Fruit fly (Drosophila melanogaster) whole organism, embryonic: ENCODE measurements around the gene CG2993.

ENCODE experiments used
- Blimp-1 ChIP-seq: fragments of 200-800 bp; sonication (Bioruptor generic); optimal IDR thresholded peaks from 3 replicates; lab custom pipeline; 2018; ENCODE audit warnings: missing biosample characterization, missing genetic modification characterization, mild to moderate bottlenecking, moderate library complexity, missing genetic modification reagents
- CG10209 ChIP-seq: fragments of 200-800 bp; sonication (Bioruptor generic); optimal IDR thresholded peaks from 3 replicates; lab custom pipeline; 2017; ENCODE audit warnings: missing biosample characterization, mild to moderate bottlenecking, missing genetic modification characterization, missing genetic modification reagents
- CG11504 ChIP-seq: fragments of 200-800 bp; sonication (Bioruptor generic); optimal IDR thresholded peaks from 3 replicates; lab custom pipeline; 2019; ENCODE audit warnings: missing biosample characterization, mild to moderate bottlenecking, missing genetic modification characterization, moderate library complexity
- CG11695 ChIP-seq: fragments of 200-800 bp; sonication (Bioruptor generic); IDR thresholded peaks from 3 replicates; pipeline ENCODE4 v1.3.6; 2022; ENCODE audit warnings: missing biosample characterization, missing genetic modification characterization
- CG12071 ChIP-seq: fragments of 200-800 bp; sonication (Bioruptor generic); optimal IDR thresholded peaks from 3 replicates; lab custom pipeline; 2018; ENCODE audit warnings: missing biosample characterization, mild to moderate bottlenecking, missing genetic modification characterization
- CG12299 ChIP-seq: fragments of 200-800 bp; sonication (Bioruptor generic); optimal IDR thresholded peaks from 2 replicates; lab custom pipeline; 2018; ENCODE audit warnings: missing biosample characterization, mild to moderate bottlenecking, missing genetic modification characterization
- CG15696 ChIP-seq: fragments of 200-800 bp; sonication (Bioruptor generic); optimal IDR thresholded peaks from 2 replicates; lab custom pipeline; 2019; ENCODE audit warnings: missing biosample characterization, mild to moderate bottlenecking, missing genetic modification characterization, moderate library complexity
- CG17359 ChIP-seq: fragments of 200-800 bp; sonication (Bioruptor generic); optimal IDR thresholded peaks from 3 replicates; lab custom pipeline; 2018; ENCODE audit warnings: missing biosample characterization, mild to moderate bottlenecking, missing genetic modification characterization, moderate library complexity
- CG17829 ChIP-seq: fragments of 200-800 bp; optimal IDR thresholded peaks from 2 replicates; lab custom pipeline; 2019; ENCODE audit warnings: missing biosample characterization, mild to moderate bottlenecking, missing genetic modification characterization, moderate library complexity
- CG18619 ChIP-seq: fragments of 200-800 bp; sonication (Bioruptor generic); optimal IDR thresholded peaks from 3 replicates; lab custom pipeline; 2017; ENCODE audit warnings: missing biosample characterization, mild to moderate bottlenecking, missing genetic modification characterization
- CG4424 ChIP-seq: fragments of 200-800 bp; sonication (Bioruptor generic); optimal IDR thresholded peaks from 3 replicates; lab custom pipeline; 2016; ENCODE audit warnings: missing biosample characterization, missing genetic modification characterization
- CG5180 ChIP-seq: fragments of 200-800 bp; sonication (Bioruptor generic); optimal IDR thresholded peaks from 3 replicates; lab custom pipeline; 2017; ENCODE audit warnings: missing biosample characterization, missing genetic modification characterization, mild to moderate bottlenecking, moderate library complexity, missing genetic modification reagents
- CG8359 ChIP-seq: fragments of 200-800 bp; sonication (Bioruptor generic); optimal IDR thresholded peaks from 2 replicates; lab custom pipeline; 2017; ENCODE audit warnings: missing biosample characterization, mild to moderate bottlenecking, missing genetic modification characterization, borderline replicate concordance
- Camta ChIP-seq: fragments of 200-800 bp; sonication (Bioruptor generic); optimal IDR thresholded peaks from 2 replicates; lab custom pipeline; 2016; ENCODE audit warnings: missing biosample characterization, missing genetic modification characterization
- D19A ChIP-seq: fragments of 200-800 bp; optimal IDR thresholded peaks from 3 replicates; lab custom pipeline; 2019; ENCODE audit warnings: missing biosample characterization, mild to moderate bottlenecking, missing genetic modification characterization, moderate library complexity
- Dad ChIP-seq: fragments of 200-800 bp; sonication (Bioruptor generic); optimal IDR thresholded peaks from 3 replicates; lab custom pipeline; 2016; ENCODE audit warnings: missing biosample characterization, missing genetic modification characterization
- GATAe ChIP-seq: fragments of 200-800 bp; sonication (Bioruptor generic); conservative IDR thresholded peaks from 2 replicates; pipeline ENCODE4 v1.3.6; 2022; ENCODE audit warnings: missing biosample characterization, missing genetic modification characterization
- Hey ChIP-seq: fragments of 200-800 bp; sonication (Bioruptor generic); optimal IDR thresholded peaks from 3 replicates; lab custom pipeline; 2018; ENCODE audit warnings: missing biosample characterization, mild to moderate bottlenecking, missing genetic modification characterization
- HmgZ ChIP-seq: fragments of 200-800 bp; sonication (Bioruptor generic); optimal IDR thresholded peaks from 2 replicates; lab custom pipeline; 2018; ENCODE audit warnings: missing biosample characterization, mild to moderate bottlenecking, missing genetic modification characterization
- Hsf ChIP-seq: fragments of 200-800 bp; sonication (Bioruptor generic); optimal IDR thresholded peaks from 3 replicates; lab custom pipeline; 2016; ENCODE audit warnings: missing biosample characterization, missing genetic modification characterization
- Lim3 ChIP-seq: fragments of 200-800 bp; sonication (Bioruptor generic); IDR thresholded peaks from 2 replicates; pipeline ENCODE4 v1.3.6; 2022; ENCODE audit warnings: missing biosample characterization, missing genetic modification characterization
- MTF-1 ChIP-seq: fragments of 200-800 bp; sonication (Bioruptor generic); optimal IDR thresholded peaks from 2 replicates; lab custom pipeline; 2018; ENCODE audit warnings: missing biosample characterization, mild to moderate bottlenecking, missing genetic modification characterization, borderline replicate concordance
- NfI ChIP-seq: fragments of 200-800 bp; sonication (Bioruptor generic); optimal IDR thresholded peaks from 3 replicates; lab custom pipeline; 2018; ENCODE audit warnings: missing biosample characterization, mild to moderate bottlenecking, missing genetic modification characterization, moderate library complexity
- Ravus ChIP-seq: fragments of 200-800 bp; sonication (Bioruptor generic); IDR thresholded peaks from 2 replicates; pipeline ENCODE4 v1.3.6; 2022; ENCODE audit warnings: missing biosample characterization, missing genetic modification characterization
- Six4 ChIP-seq: fragments of 200-800 bp; sonication (Bioruptor generic); optimal IDR thresholded peaks from 2 replicates; lab custom pipeline; 2016; ENCODE audit warnings: missing biosample characterization, missing genetic modification characterization
- Stat92E ChIP-seq, 3 experiments: fragments of >200 bp in 2 of 3; fragments of 200-800 bp in 1 of 3; sonication (Bioruptor generic) in 1 of 3; optimal IDR thresholded peaks; 2 replicates each; lab custom pipeline; 2017 to 2019; ENCODE audit warnings: missing biosample characterization in 3 of 3, missing genetic modification characterization in 3 of 3, mild to moderate bottlenecking in 1 of 3, moderate library complexity in 1 of 3
- Taf1 ChIP-seq: fragments of 200-800 bp; sonication (Bioruptor generic); IDR thresholded peaks from 2 replicates; pipeline ENCODE4 v1.3.6; 2022; ENCODE audit warnings: missing biosample characterization, missing genetic modification characterization
- Tbp ChIP-seq: fragments of >200 bp; optimal IDR thresholded peaks from 2 replicates; lab custom pipeline; 2018; ENCODE audit warnings: missing biosample characterization, missing genetic modification characterization
- Trl ChIP-seq, 3 experiments: fragments of >200 bp in 2 of 3; fragments of 200-800 bp in 1 of 3; sonication (Bioruptor generic) in 1 of 3; optimal IDR thresholded peaks; 2 replicates in 1 of 3; 3 replicates in 2 of 3; lab custom pipeline; 2016 to 2017; ENCODE audit warnings: missing biosample characterization in 1 of 3, missing genetic modification characterization in 1 of 3
- Usf ChIP-seq: fragments of 200-800 bp; sonication (Bioruptor generic); optimal IDR thresholded peaks from 2 replicates; lab custom pipeline; 2017; ENCODE audit warnings: missing genotype, missing biosample characterization, missing genetic modification characterization
- al ChIP-seq: fragments of 200-800 bp; sonication (Bioruptor generic); IDR thresholded peaks from 2 replicates; pipeline ENCODE4 v1.3.6; 2022; ENCODE audit warnings: missing biosample characterization, missing genetic modification characterization
- amos ChIP-seq: fragments of 200-800 bp; sonication (Bioruptor generic); IDR thresholded peaks from 2 replicates; pipeline ENCODE4 v1.3.6; 2022; ENCODE audit warnings: missing biosample characterization, missing genetic modification characterization; ENCODE audit not compliant: partially characterized antibody
- ato ChIP-seq: fragments of 200-800 bp; sonication (Bioruptor generic); IDR thresholded peaks from 2 replicates; pipeline ENCODE4 v1.3.6; 2022; ENCODE audit warnings: missing biosample characterization, missing genetic modification characterization; ENCODE audit not compliant: partially characterized antibody
- cas ChIP-seq: fragments of 200-800 bp; sonication (Bioruptor generic); IDR thresholded peaks from 2 replicates; pipeline ENCODE4 v1.3.6; 2022; ENCODE audit warnings: missing biosample characterization, missing genetic modification characterization
- chinmo ChIP-seq: fragments of 200-800 bp; sonication (Bioruptor generic); IDR thresholded peaks from 4 replicates; pipeline ENCODE4 v1.3.6; 2022; ENCODE audit warnings: missing biosample characterization, missing genetic modification characterization; ENCODE audit not compliant: partially characterized antibody
- chm ChIP-seq: fragments of 200-800 bp; sonication (Bioruptor generic); IDR thresholded peaks from 2 replicates; pipeline ENCODE4 v1.3.6; 2022; ENCODE audit warnings: missing biosample characterization, missing genetic modification characterization
- corto ChIP-seq: fragments of 200-800 bp; sonication (Bioruptor generic); optimal IDR thresholded peaks from 2 replicates; lab custom pipeline; 2016; ENCODE audit warnings: missing biosample characterization, mild to moderate bottlenecking, missing genetic modification characterization, moderate library complexity
- dmrt11E ChIP-seq: fragments of 200-800 bp; sonication (Bioruptor generic); optimal IDR thresholded peaks from 3 replicates; lab custom pipeline; 2018; ENCODE audit warnings: missing biosample characterization, mild to moderate bottlenecking, missing genetic modification characterization, moderate library complexity
- gcm2 ChIP-seq: fragments of 200-800 bp; sonication (Bioruptor generic); optimal IDR thresholded peaks from 2 replicates; lab custom pipeline; 2016; ENCODE audit warnings: missing biosample characterization, missing genetic modification characterization
- grn ChIP-seq: fragments of 200-800 bp; sonication (Bioruptor generic); optimal IDR thresholded peaks from 3 replicates; lab custom pipeline; 2017; ENCODE audit warnings: missing biosample characterization, missing genetic modification characterization
- hth ChIP-seq: fragments of >200 bp; optimal IDR thresholded peaks from 2 replicates; lab custom pipeline; 2017; ENCODE audit warnings: inconsistent platforms
- kay ChIP-seq: fragments of 200-800 bp; sonication (Bioruptor generic); optimal IDR thresholded peaks from 2 replicates; lab custom pipeline; 2016; ENCODE audit warnings: missing biosample characterization, missing genetic modification characterization
- lab ChIP-seq: fragments of 200-800 bp; sonication (Bioruptor generic); optimal IDR thresholded peaks from 3 replicates; lab custom pipeline; 2017; ENCODE audit warnings: missing biosample characterization, missing genetic modification characterization, mild to moderate bottlenecking, moderate library complexity, missing genetic modification reagents
- nau ChIP-seq: fragments of 200-800 bp; sonication (Bioruptor generic); optimal IDR thresholded peaks from 3 replicates; lab custom pipeline; 2017; ENCODE audit warnings: missing biosample characterization, mild to moderate bottlenecking, missing genetic modification characterization, missing genetic modification reagents
- peb ChIP-seq: fragments of 200-800 bp; sonication (Bioruptor generic); IDR thresholded peaks from 2 replicates; pipeline ENCODE4 v1.3.6; 2022; ENCODE audit warnings: missing biosample characterization, missing genetic modification characterization
- sug ChIP-seq: fragments of 200-800 bp; optimal IDR thresholded peaks from 2 replicates; lab custom pipeline; 2019; ENCODE audit warnings: missing biosample characterization, mild to moderate bottlenecking, missing genetic modification characterization, moderate library complexity
- unc-4 ChIP-seq: fragments of 200-800 bp; sonication (Bioruptor generic); IDR thresholded peaks from 2 replicates; pipeline ENCODE4 v1.3.6; 2022; ENCODE audit warnings: missing biosample characterization, missing genetic modification characterization; ENCODE audit not compliant: partially characterized antibody
- vvl ChIP-seq: fragments of 200-800 bp; sonication (Bioruptor generic); IDR thresholded peaks from 2 replicates; pipeline ENCODE4 v1.3.6; 2022; ENCODE audit warnings: missing biosample characterization, missing genetic modification characterization
- z ChIP-seq: fragments of 200-800 bp; sonication (Bioruptor generic); IDR thresholded peaks from 3 replicates; pipeline ENCODE4 v1.3.6; 2022; ENCODE audit warnings: missing biosample characterization, missing genetic modification characterization
- zen2 ChIP-seq: fragments of 200-800 bp; sonication (Bioruptor generic); IDR thresholded peaks from 3 replicates; pipeline ENCODE4 v1.3.6; 2022; ENCODE audit warnings: missing biosample characterization, missing genetic modification characterization; ENCODE audit not compliant: partially characterized antibody

Gene CG2993

DNA sequence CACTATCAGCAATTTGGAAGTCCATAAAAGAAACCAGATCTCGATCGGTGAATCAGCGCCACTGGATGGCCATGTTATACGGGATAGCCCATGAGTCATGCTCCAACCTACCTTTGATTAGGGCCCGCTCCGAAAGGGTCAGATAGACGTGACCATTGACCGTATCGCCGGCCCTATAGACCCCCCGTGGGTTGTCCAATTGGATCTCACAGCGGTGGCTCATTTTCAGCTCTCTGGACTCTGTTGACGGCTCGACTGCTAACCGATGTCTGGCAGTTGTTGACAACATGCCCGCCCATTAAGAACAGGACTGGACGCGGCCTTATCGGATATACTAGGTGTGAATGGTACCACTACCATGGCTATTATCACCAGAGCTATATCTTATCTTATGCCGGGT, 11.3 kb downstream of the CG2993 start, which contains the start of gene CG18744 (continued):
- no peak for TF ChIP-seq Taf1 (GFP tag; lab: Robert Waterston, UW)
- TF ChIP-seq GATAe (GFP tag; lab: Robert Waterston, UW) = peak; percentile 84
- TF ChIP-seq ato (GFP tag; lab: Robert Waterston, UW) = no peak
- TF ChIP-seq Camta (GFP tag; lab: Kevin White, UChicago) = no peak
- TF ChIP-seq chinmo (GFP tag; lab: Robert Waterston, UW) = 0 out of 4 replicates have a peak, but pooled peaks have one; percentile 16
- TF ChIP-seq z (GFP tag; lab: Robert Waterston, UW) = no peak
- peak; percentile 100 for TF ChIP-seq sug (tag; lab: Kevin White, UChicago)
- peak; percentile 16 for TF ChIP-seq Hey
- peak; percentile 63 for TF ChIP-seq grn (GFP tag; lab: Kevin White, UChicago)
- no peak for TF ChIP-seq Tbp (GFP tag; lab: Kevin White, UChicago)
- TF ChIP-seq NfI (GFP tag; lab: Kevin White, UChicago) = no peak
- TF ChIP-seq nau (GFP tag; lab: Kevin White, UChicago) = no peak
- no peak for TF ChIP-seq CG4424 (GFP tag; lab: Kevin White, UChicago)
- no peak for TF ChIP-seq peb
- no peak for TF ChIP-seq D19A (tag; lab: Kevin White, UChicago)
- no peak for TF ChIP-seq Six4 (GFP tag; lab: Kevin White, UChicago)
- TF ChIP-seq CG10209 = no peak
- TF ChIP-seq al = no peak
- no peak for TF ChIP-seq Stat92E (GFP tag; optimal IDR thresholded peaks at IDR 0.05; lab: Kevin White, UChicago)
- TF ChIP-seq HmgZ (tag; lab: Kevin White, UChicago) = peak; percentile 44
- TF ChIP-seq amos = peak; percentile 14; the same call in 1 of the 2 replicates
- TF ChIP-seq CG17829 = no peak
- TF ChIP-seq Blimp-1 (GFP tag; lab: Kevin White, UChicago) = no peak
- TF ChIP-seq CG11695 (GFP tag; lab: Robert Waterston, UW) = no peak
- TF ChIP-seq MTF-1 = no peak
- TF ChIP-seq zen2 (GFP tag; lab: Robert Waterston, UW) = no peak
- 0 out of 2 replicates have a peak, but pooled peaks have one; percentile 26 for TF ChIP-seq Lim3 (GFP tag; lab: Robert Waterston, UW)
- TF ChIP-seq chm (GFP tag; lab: Robert Waterston, UW) = no peak
- no peak for TF ChIP-seq CG5180 (GFP tag; lab: Kevin White, UChicago)
- no peak for TF ChIP-seq CG8359 (GFP tag; lab: Kevin White, UChicago)
- TF ChIP-seq kay (GFP tag; lab: Kevin White, UChicago) = peak; percentile 24

DNA sequence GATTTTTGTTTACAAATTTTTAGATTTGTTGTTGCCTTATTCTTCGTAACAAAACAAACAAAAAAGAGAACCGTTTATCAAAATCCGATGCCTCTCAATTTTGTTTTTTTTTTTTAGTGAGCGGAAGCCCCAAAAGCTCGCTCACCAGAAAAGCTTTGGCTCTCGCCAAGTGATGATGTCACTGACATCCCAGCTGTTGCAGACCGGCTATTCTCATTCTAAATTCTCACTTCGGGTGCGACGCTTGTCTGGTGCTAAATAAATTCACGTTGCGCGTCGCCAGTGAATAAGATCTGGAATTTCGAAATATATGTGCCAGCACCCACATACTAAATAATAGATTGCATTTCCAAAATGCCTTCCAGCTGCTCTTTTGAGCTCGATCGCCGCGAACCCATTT, 16.0 kb downstream of the CG2993 start, which contains the start of gene CG2641:
TSS of gene CG2641 (plus strand) at position 215 of the 400 bp plus-strand sequence.
- TF ChIP-seq corto (GFP tag; lab: Kevin White, UChicago) (peak; percentile 68), Ravus (GFP tag; lab: Robert Waterston, UW) (no peak), lab (GFP tag; lab: Kevin White, UChicago) (peak; percentile 23), Trl (optimal IDR thresholded peaks at IDR 0.05; lab: Kevin White, UChicago) (peak; percentile 71 to 89), Trl (GFP tag; optimal IDR thresholded peaks at IDR 0.05; lab: Kevin White, UChicago) (no peak), gcm2 (GFP tag; lab: Kevin White, UChicago) (no peak), CG15696 (tag; lab: Kevin White, UChicago) (no peak), dmrt11E (tag; lab: Kevin White, UChicago) (no peak), zen2 (GFP tag; lab: Robert Waterston, UW) (no peak), CG17359 (no peak), cas (GFP tag; lab: Robert Waterston, UW) (no peak), Hsf (GFP tag; lab: Kevin White, UChicago) (no peak), CG11504 (tag; lab: Kevin White, UChicago) (no peak), Dad (GFP tag; lab: Kevin White, UChicago) (no peak), CG12299 (tag; lab: Kevin White, UChicago) (no peak), CG12071 (GFP tag; lab: Kevin White, UChicago) (no peak), hth (no peak), amos (peak; percentile 8; the same call in 1 of the 2 replicates), Usf (GFP tag; lab: Kevin White, UChicago) (no peak), unc-4 (peak; percentile 14; the same call in 1 of the 2 replicates), vvl (no peak), CG18619 (GFP tag; lab: Kevin White, UChicago) (no peak)
